Worm (Caenorhabditis elegans) whole organism, L4 larva: ENCODE results near the gene cest-28.
A peak's percentile ranks its signal among the peaks of the same experiment; 100 is the strongest.

Experiments
- F37D6.2 ChIP-seq: sonication (generic microtip); optimal IDR thresholded peaks from 2 replicates; lab custom pipeline; 2016; ENCODE audit warnings: mild to moderate bottlenecking, missing genetic modification characterization, missing compliant biosample characterization
- F44E2.7 ChIP-seq: fragments of 200-800 bp; sonication (Bioruptor generic); IDR thresholded peaks from 2 replicates; pipeline ENCODE4 v2.1.2; 2022; ENCODE audit warnings: missing genetic modification characterization, missing compliant biosample characterization
- F49E8.2 ChIP-seq: sonication (generic microtip); optimal IDR thresholded peaks from 2 replicates; lab custom pipeline; 2016; ENCODE audit warnings: missing compliant biosample characterization, mild to moderate bottlenecking, missing genetic modification characterization, borderline replicate concordance
- R02D3.7 ChIP-seq: fragments of 150-350 bp; sonication (generic microtip); optimal IDR thresholded peaks from 3 replicates; lab custom pipeline; 2014; ENCODE audit warnings: missing biosample characterization, missing genetic modification characterization
- T20F7.1 ChIP-seq: fragments of 200-800 bp; sonication (Bioruptor generic); optimal IDR thresholded peaks from 2 replicates; lab custom pipeline; 2018; ENCODE audit warnings: mild to moderate bottlenecking, missing genetic modification characterization, missing compliant biosample characterization
- T26A8.4 ChIP-seq: fragments of 200-800 bp; sonication (Bioruptor generic); IDR thresholded peaks from 2 replicates; pipeline ENCODE4 v1.3.6; 2022; ENCODE audit warnings: missing genetic modification characterization, missing compliant biosample characterization
- Y5F2A.4 ChIP-seq: fragments of 200-800 bp; sonication (Bioruptor generic); optimal IDR thresholded peaks from 2 replicates; lab custom pipeline; 2018; ENCODE audit warnings: mild to moderate bottlenecking, missing genetic modification characterization, missing compliant biosample characterization
- Y75B8A.6 ChIP-seq: fragments of 200-800 bp; sonication (Bioruptor generic); IDR thresholded peaks from 2 replicates; pipeline ENCODE4 v1.3.6; 2022; ENCODE audit warnings: missing genetic modification reagents, missing genetic modification characterization, missing compliant biosample characterization
- ZK337.2 ChIP-seq: fragments of 200-800 bp; sonication (Bioruptor generic); IDR thresholded peaks from 2 replicates; pipeline ENCODE4 v1.3.6; 2022; ENCODE audit warnings: missing genetic modification reagents, missing genetic modification characterization, missing compliant biosample characterization
- aha-1 ChIP-seq: fragments of 150-350 bp; peaks from one replicate; lab custom pipeline; 2014; ENCODE audit warnings: missing biosample characterization, missing genetic modification characterization
- aly-2 ChIP-seq: sonication (generic microtip); optimal IDR thresholded peaks from 2 replicates; lab custom pipeline; 2018; ENCODE audit warnings: missing biosample characterization, missing genetic modification characterization
- ama-1 ChIP-seq: fragments of 150-350 bp; optimal IDR thresholded peaks from 2 replicates; lab custom pipeline; 2014; ENCODE audit warnings: inconsistent platforms, mixed read lengths
- attf-4 ChIP-seq: sonication (generic microtip); optimal IDR thresholded peaks from 3 replicates; lab custom pipeline; 2017; ENCODE audit warnings: missing biosample characterization, missing genetic modification characterization
- ceh-20 ChIP-seq: fragments of 200-800 bp; sonication (Bioruptor generic); IDR thresholded peaks from 2 replicates; pipeline ENCODE4 v1.3.6; 2022; ENCODE audit warnings: missing genetic modification reagents, missing genetic modification characterization, missing compliant biosample characterization
- ceh-28 ChIP-seq: fragments of 150-350 bp; optimal IDR thresholded peaks from 2 replicates; lab custom pipeline; 2014; ENCODE audit warnings: missing biosample characterization, missing genetic modification reagents, missing genetic modification characterization
- ceh-82 ChIP-seq: sonication (generic microtip); optimal IDR thresholded peaks from 2 replicates; lab custom pipeline; 2017; ENCODE audit warnings: missing biosample characterization, missing genetic modification characterization
- cey-2 ChIP-seq: sonication (generic microtip); optimal IDR thresholded peaks from 3 replicates; lab custom pipeline; 2017; ENCODE audit warnings: missing genetic modification characterization, mild to moderate bottlenecking, missing compliant biosample characterization, antibody characterized with exemption, borderline replicate concordance; ENCODE audit not compliant: insufficient read depth
- daf-12 ChIP-seq: fragments of 150-350 bp; optimal IDR thresholded peaks from 2 replicates; lab custom pipeline; 2014; ENCODE audit warnings: missing biosample characterization, missing genetic modification reagents, missing genetic modification characterization
- daf-16 ChIP-seq, 3 experiments: sonication (generic microtip); optimal IDR thresholded peaks; 2 replicates each; lab custom pipeline; 2016 to 2017; ENCODE audit warnings: missing genetic modification characterization in 3 of 3, missing genetic modification reagents in 3 of 3, mild to moderate bottlenecking in 2 of 3, missing compliant biosample characterization in 2 of 3, missing biosample characterization in 1 of 3, moderate library complexity in 1 of 3
- daf-19 ChIP-seq: fragments of 200-800 bp; sonication (Bioruptor generic); conservative IDR thresholded peaks from 2 replicates; pipeline ENCODE4 v1.3.6; 2022; ENCODE audit warnings: missing genetic modification characterization, missing compliant biosample characterization
- daf-8 ChIP-seq: fragments of 200-800 bp; sonication (Bioruptor generic); IDR thresholded peaks from 2 replicates; pipeline ENCODE4 v1.3.6; 2022; ENCODE audit warnings: missing genetic modification characterization, missing compliant biosample characterization
- dmd-6 ChIP-seq: fragments of 200-800 bp; sonication (Bioruptor generic); IDR thresholded peaks from 2 replicates; pipeline ENCODE4 v1.3.6; 2022; ENCODE audit warnings: missing genetic modification reagents, missing genetic modification characterization, missing compliant biosample characterization
- dmd-9 ChIP-seq: fragments of 200-800 bp; sonication (Bioruptor generic); IDR thresholded peaks from 2 replicates; pipeline ENCODE4 v1.3.6; 2022; ENCODE audit warnings: missing genetic modification reagents, missing genetic modification characterization, missing compliant biosample characterization
- duxl-1 ChIP-seq: sonication (generic microtip); optimal IDR thresholded peaks from 2 replicates; lab custom pipeline; 2016; ENCODE audit warnings: mild to moderate bottlenecking, missing genetic modification characterization, moderate library complexity, missing compliant biosample characterization; ENCODE audit not compliant: poor library complexity
- dve-1 ChIP-seq: sonication (generic microtip); optimal IDR thresholded peaks from 2 replicates; lab custom pipeline; 2017; ENCODE audit warnings: antibody characterized with exemption, mild to moderate bottlenecking, missing genetic modification characterization, missing compliant biosample characterization; ENCODE audit not compliant: insufficient read depth
- fkh-10 ChIP-seq: fragments of 150-350 bp; optimal IDR thresholded peaks from 2 replicates; lab custom pipeline; 2014; ENCODE audit warnings: missing biosample characterization, missing genetic modification reagents, missing genetic modification characterization
- hif-1 ChIP-seq, 2 experiments: sonication (generic microtip); optimal IDR thresholded peaks; 2 replicates each; lab custom pipeline; 2016 to 2017; ENCODE audit warnings: missing compliant biosample characterization in 2 of 2, missing genetic modification characterization in 2 of 2, missing genetic modification reagents in 2 of 2, missing genotype in 2 of 2, mild to moderate bottlenecking in 1 of 2
- hlh-30 ChIP-seq: sonication (generic microtip); optimal IDR thresholded peaks from 2 replicates; lab custom pipeline; 2017; ENCODE audit warnings: antibody characterized with exemption, mild to moderate bottlenecking, missing genetic modification characterization, missing compliant biosample characterization; ENCODE audit not compliant: insufficient read depth
- jun-1 ChIP-seq: fragments of 150-350 bp; optimal IDR thresholded peaks from 2 replicates; lab custom pipeline; 2014; ENCODE audit warnings: missing biosample characterization, missing genetic modification reagents, missing genetic modification characterization
- lin-13 ChIP-seq: fragments of 150-350 bp; optimal IDR thresholded peaks from 2 replicates; lab custom pipeline; 2014; ENCODE audit warnings: missing biosample characterization, missing genetic modification reagents, missing genetic modification characterization
- lin-15B ChIP-seq: fragments of 150-350 bp; sonication (generic microtip); optimal IDR thresholded peaks from 3 replicates; lab custom pipeline; 2014; ENCODE audit warnings: missing biosample characterization, missing genetic modification characterization
- lsy-2 ChIP-seq, 2 experiments: fragments of 150-350 bp in 1 of 2; sonication (generic microtip) in 1 of 2; optimal IDR thresholded peaks; 2 replicates each; lab custom pipeline; 2014 to 2017; ENCODE audit warnings: missing biosample characterization in 2 of 2, missing genetic modification characterization in 2 of 2
- madf-5 ChIP-seq, 2 experiments: fragments of 200-800 bp; sonication (Bioruptor generic); IDR thresholded peaks; 2 replicates each; pipeline ENCODE4 v1.3.6; 2022; ENCODE audit warnings: missing compliant biosample characterization in 2 of 2, missing genetic modification characterization in 2 of 2
- mdt-29 ChIP-seq: fragments of 200-800 bp; sonication (Bioruptor generic); IDR thresholded peaks from 2 replicates; pipeline ENCODE4 v1.3.6; 2022; ENCODE audit warnings: missing genetic modification reagents, missing genetic modification characterization, missing compliant biosample characterization
- mep-1 ChIP-seq: fragments of 150-350 bp; sonication (generic microtip); optimal IDR thresholded peaks from 3 replicates; lab custom pipeline; 2014; ENCODE audit warnings: missing biosample characterization, missing genetic modification characterization
- mxl-2 ChIP-seq: fragments of 200-800 bp; sonication (Bioruptor generic); conservative IDR thresholded peaks from 2 replicates; pipeline ENCODE4 v1.3.6; 2022; ENCODE audit warnings: missing genetic modification reagents, missing genetic modification characterization, missing compliant biosample characterization
- nhr-10 ChIP-seq: fragments of 150-350 bp; optimal IDR thresholded peaks from 2 replicates; lab custom pipeline; 2014; ENCODE audit warnings: missing biosample characterization, missing genetic modification characterization
- nhr-25 ChIP-seq: sonication (generic microtip); optimal IDR thresholded peaks from 2 replicates; lab custom pipeline; 2017; ENCODE audit warnings: missing genetic modification characterization, mild to moderate bottlenecking, missing compliant biosample characterization, antibody characterized with exemption, moderate library complexity, borderline replicate concordance; ENCODE audit not compliant: insufficient read depth
- nhr-28 ChIP-seq: fragments of 150-350 bp; optimal IDR thresholded peaks from 2 replicates; lab custom pipeline; 2014; ENCODE audit warnings: missing biosample characterization, missing genetic modification characterization
- nhr-6 ChIP-seq: fragments of 150-350 bp; optimal IDR thresholded peaks from 2 replicates; lab custom pipeline; 2014; ENCODE audit warnings: missing biosample characterization, missing genetic modification characterization
- nhr-77 ChIP-seq: fragments of 150-350 bp; optimal IDR thresholded peaks from 2 replicates; lab custom pipeline; 2014; ENCODE audit warnings: missing biosample characterization, missing genetic modification characterization
- rbr-2 ChIP-seq: sonication (generic microtip); optimal IDR thresholded peaks from 2 replicates; lab custom pipeline; 2016; ENCODE audit warnings: missing genotype, missing genetic modification characterization, missing compliant biosample characterization
- sdz-12 ChIP-seq: fragments of 200-800 bp; sonication (Bioruptor generic); optimal IDR thresholded peaks from 2 replicates; lab custom pipeline; 2018; ENCODE audit warnings: mild to moderate bottlenecking, missing genetic modification characterization, missing compliant biosample characterization
- snpc-4 ChIP-seq: fragments of 150-350 bp; optimal IDR thresholded peaks from 2 replicates; lab custom pipeline; 2014; ENCODE audit warnings: missing biosample characterization, missing genetic modification characterization
- tag-97 ChIP-seq: fragments of 200-800 bp; sonication (Bioruptor generic); IDR thresholded peaks from 2 replicates; pipeline ENCODE4 v1.3.6; 2022; ENCODE audit warnings: missing genetic modification characterization, missing compliant biosample characterization
- unc-39 ChIP-seq: sonication (generic microtip); optimal IDR thresholded peaks from 2 replicates; lab custom pipeline; 2017; ENCODE audit warnings: missing biosample characterization, missing genetic modification characterization
- zag-1 ChIP-seq: fragments of 150-350 bp; optimal IDR thresholded peaks from 2 replicates; lab custom pipeline; 2014; ENCODE audit warnings: missing biosample characterization, missing genetic modification characterization
- zip-11 ChIP-seq: fragments of 200-800 bp; sonication (Bioruptor generic); IDR thresholded peaks from 2 replicates; pipeline ENCODE4 v1.3.6; 2022; ENCODE audit warnings: missing genetic modification characterization, missing compliant biosample characterization
- zip-2 ChIP-seq: fragments of 150-350 bp; optimal IDR thresholded peaks from 2 replicates; lab custom pipeline; 2014; ENCODE audit warnings: missing biosample characterization, missing genetic modification characterization
- ztf-11 ChIP-seq: fragments of 150-350 bp; optimal IDR thresholded peaks from 2 replicates; lab custom pipeline; 2014; ENCODE audit warnings: missing biosample characterization, missing genetic modification characterization
- ztf-7 ChIP-seq: fragments of 150-350 bp; optimal IDR thresholded peaks from 2 replicates; lab custom pipeline; 2014; ENCODE audit warnings: missing biosample characterization, missing genetic modification characterization

Gene cest-28

ce11 chrV:6652051-6652450, 17.6 kb upstream of the cest-28 start, which contains the start of gene T10H9.8:
TSS of gene T10H9.8 (plus strand) at chrV:6652351.
- TF ChIP-seq tag-97 (GFP tag; lab: Robert Waterston, UW) (no peak), T20F7.1 (GFP tag; lab: Kevin White, UChicago) (peak; percentile 21), aly-2 (tag; lab: Kevin White, UChicago) (no peak), ceh-28 (tag; lab: Kevin White, UChicago) (no peak), daf-8 (GFP tag; lab: Robert Waterston, UW) (no peak), nhr-28 (tag; lab: Kevin White, UChicago) (peak; percentile 22), nhr-77 (tag; lab: Kevin White, UChicago) (no peak), sdz-12 (no peak), unc-39 (no peak), attf-4 (tag; lab: Kevin White, UChicago) (no peak), snpc-4 (tag; lab: Kevin White, UChicago) (no peak), dmd-6 (GFP tag; lab: Robert Waterston, UW) (peak; percentile 25; the same call in 1 of the 2 replicates), F37D6.2 (tag; lab: Kevin White, UChicago) (no peak), nhr-6 (tag; lab: Kevin White, UChicago) (no peak), aha-1 (tag; lab: Kevin White, UChicago) (peak; percentile 80), dve-1 (tag; lab: Kevin White, UChicago) (no peak), cey-2 (tag; lab: Kevin White, UChicago) (peak; percentile 56), lin-15B (no peak), nhr-10 (tag; lab: Kevin White, UChicago) (no peak), ama-1 (lab: Kevin White, UChicago) (no peak), F44E2.7 (GFP tag; lab: Robert Waterston, UW) (no peak), ceh-20 (no peak), mdt-29 (GFP tag; lab: Robert Waterston, UW) (no peak), zip-11 (GFP tag; lab: Robert Waterston, UW) (no peak), ztf-11 (tag; lab: Kevin White, UChicago) (no peak), hif-1 (tag; optimal IDR thresholded peaks at IDR 0.05; lab: Kevin White, UChicago) (no peak), hlh-30 (peak; percentile 40), ztf-7 (tag; lab: Kevin White, UChicago) (no peak), ceh-82 (tag; lab: Kevin White, UChicago) (no peak), zip-2 (no peak), lsy-2 (tag; optimal IDR thresholded peaks at IDR 0.05; lab: Kevin White, UChicago) (no peak), F49E8.2 (tag; lab: Kevin White, UChicago) (no peak), daf-12 (no peak), madf-5 (GFP tag; IDR thresholded peaks at IDR 0.05; lab: Robert Waterston, UW) (no peak), nhr-25 (no peak), Y75B8A.6 (no peak), daf-19 (no peak), jun-1 (no peak), zag-1 (no peak)

- TF ChIP-seq fkh-10 (GFP tag; lab: Kevin White, UChicago), result no peak
- TF ChIP-seq R02D3.7 (tag; lab: Kevin White, UChicago), result no peak
- peak; percentile 17 for TF ChIP-seq mep-1 (tag; lab: Kevin White, UChicago)
- TF ChIP-seq ZK337.2 (GFP tag; lab: Robert Waterston, UW), result no peak
- 0 out of 2 replicates have a peak, but pooled peaks have one; percentile 4 for TF ChIP-seq dmd-9
- peak; percentile 3 for TF ChIP-seq hlh-30
- TF ChIP-seq T26A8.4 (GFP tag; lab: Robert Waterston, UW), result peak; percentile 40; the same call in 1 of the 2 replicates
- peak; percentile 34 for TF ChIP-seq dve-1 (tag; lab: Kevin White, UChicago)
- peak; percentile 28 for TF ChIP-seq duxl-1 (tag; lab: Kevin White, UChicago)
- peak; percentile 8 for TF ChIP-seq lin-13
- no peak for TF ChIP-seq hif-1 (tag; optimal IDR thresholded peaks at IDR 0.05; lab: Kevin White, UChicago)
- TF ChIP-seq mxl-2 (GFP tag; lab: Robert Waterston, UW), result no peak
- TF ChIP-seq Y75B8A.6, result peak; percentile 27; the same call in 1 of the 2 replicates
- TF ChIP-seq rbr-2 (tag; lab: Kevin White, UChicago), result no peak
- TF ChIP-seq daf-16 (GFP tag; optimal IDR thresholded peaks at IDR 0.05; lab: Kevin White, UChicago), result no peak
- TF ChIP-seq daf-16 (tag; optimal IDR thresholded peaks at IDR 0.05; lab: Kevin White, UChicago), result peak; percentile 25
- TF ChIP-seq Y5F2A.4 (GFP tag; lab: Kevin White, UChicago), result no peak
- TF ChIP-seq lsy-2 (tag; optimal IDR thresholded peaks at IDR 0.05; lab: Kevin White, UChicago), result peak in 1 of 2 experiments; percentile 53
- TF ChIP-seq F37D6.2 (tag; lab: Kevin White, UChicago), result no peak
Measured at ce11 chrV:6655174-6655573, 14.4 kb upstream of the cest-28 start, which contains the start of gene syx-18. TSS of gene syx-18 (minus strand) at chrV:6655449.
